Worm (Caenorhabditis elegans) whole organism, L4 larva: ENCODE results near the gene kvs-1.

Experiments used
- R02D3.7 ChIP-seq: fragments of 150-350 bp; sonication (generic microtip); optimal IDR thresholded peaks from 3 replicates; lab custom pipeline; 2014; ENCODE audit warnings: missing biosample characterization, missing genetic modification characterization
- ZK546.5 ChIP-seq, 2 experiments: sonication (generic microtip); optimal IDR thresholded peaks; 2 replicates each; lab custom pipeline; 2017; ENCODE audit warnings: missing biosample characterization in 2 of 2, missing genetic modification characterization in 2 of 2
- ceh-28 ChIP-seq: fragments of 150-350 bp; optimal IDR thresholded peaks from 2 replicates; lab custom pipeline; 2014; ENCODE audit warnings: missing biosample characterization, missing genetic modification reagents, missing genetic modification characterization
- ceh-82 ChIP-seq: sonication (generic microtip); optimal IDR thresholded peaks from 2 replicates; lab custom pipeline; 2017; ENCODE audit warnings: missing biosample characterization, missing genetic modification characterization
- daf-16 ChIP-seq, 3 experiments: sonication (generic microtip); optimal IDR thresholded peaks; 2 replicates each; lab custom pipeline; 2016 to 2017; ENCODE audit warnings: missing genetic modification characterization in 3 of 3, missing genetic modification reagents in 3 of 3, mild to moderate bottlenecking in 2 of 3, missing compliant biosample characterization in 2 of 3, missing biosample characterization in 1 of 3, moderate library complexity in 1 of 3
- mdl-1 ChIP-seq, 2 experiments: fragments of 150-350 bp in 1 of 2; sonication (generic microtip) in 1 of 2; optimal IDR thresholded peaks; 2 replicates each; lab custom pipeline; 2014 to 2017; ENCODE audit warnings: missing biosample characterization in 2 of 2, missing genetic modification characterization in 2 of 2
- nhr-25 ChIP-seq: sonication (generic microtip); optimal IDR thresholded peaks from 2 replicates; lab custom pipeline; 2017; ENCODE audit warnings: missing genetic modification characterization, mild to moderate bottlenecking, missing compliant biosample characterization, antibody characterized with exemption, moderate library complexity, borderline replicate concordance; ENCODE audit not compliant: insufficient read depth
- pqm-1 ChIP-seq: sonication (generic microtip); optimal IDR thresholded peaks from 2 replicates; lab custom pipeline; 2017; ENCODE audit warnings: missing biosample characterization, missing genetic modification characterization
- snpc-4 ChIP-seq: fragments of 150-350 bp; optimal IDR thresholded peaks from 2 replicates; lab custom pipeline; 2014; ENCODE audit warnings: missing biosample characterization, missing genetic modification characterization
- unc-62 ChIP-seq, 3 experiments: fragments of 150-350 bp in 1 of 3; sonication (generic microtip); optimal IDR thresholded peaks in 2 of 3; peaks in 1 of 3; 1 replicate in 1 of 3; 2 replicates in 2 of 3; lab custom pipeline; 2014 to 2017; ENCODE audit warnings: missing biosample characterization in 3 of 3, missing genetic modification characterization in 3 of 3, missing genetic modification reagents in 3 of 3, missing genotype in 1 of 3
- ztf-7 ChIP-seq: fragments of 150-350 bp; optimal IDR thresholded peaks from 2 replicates; lab custom pipeline; 2014; ENCODE audit warnings: missing biosample characterization, missing genetic modification characterization

DNA sequence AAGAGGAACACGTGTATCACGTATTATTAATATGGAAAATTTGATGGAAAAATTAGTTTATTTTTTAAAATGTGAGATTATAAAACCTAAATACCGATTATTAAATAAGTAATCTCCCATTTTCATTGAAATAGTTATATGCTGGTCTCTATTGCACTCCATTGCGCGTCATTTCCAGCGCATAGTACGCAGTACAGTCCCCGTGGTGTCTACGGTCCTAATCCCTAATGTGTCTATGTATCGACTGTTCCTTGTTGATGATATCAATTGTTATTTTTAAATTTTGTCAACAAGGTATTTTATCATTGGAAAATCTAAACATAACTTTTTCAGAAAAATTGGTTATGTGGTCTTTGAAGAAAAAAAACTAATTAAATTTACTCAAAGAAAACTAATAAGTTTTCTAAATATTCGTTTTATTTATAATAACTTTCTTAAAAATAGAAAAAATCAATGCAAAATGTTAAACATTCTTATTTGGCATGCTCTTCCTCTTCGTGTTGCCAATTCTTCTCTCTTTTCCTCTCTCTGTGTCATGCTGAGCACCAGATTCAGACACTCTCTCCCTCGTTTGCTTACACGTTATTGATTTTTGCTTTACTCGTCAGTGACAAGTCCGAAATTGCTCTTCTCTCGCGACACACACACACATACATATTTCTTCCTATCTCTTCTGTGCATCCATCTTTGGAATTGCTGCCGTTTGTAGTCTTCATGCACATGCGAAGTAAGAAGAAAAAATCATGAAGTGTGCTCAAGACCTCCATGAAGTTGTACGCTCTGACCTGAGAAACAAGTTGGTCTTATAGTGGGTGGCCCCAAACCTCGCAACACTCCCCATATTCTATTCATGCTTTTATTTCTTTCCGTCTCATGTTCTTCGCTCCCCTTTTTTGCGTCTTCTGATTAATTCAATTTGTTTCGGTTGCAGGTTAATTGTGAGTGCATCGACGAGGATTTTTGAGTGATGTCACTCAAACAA is 24.7 kb downstream of the kvs-1 start, which contains the start of gene unc-18:
- TF ChIP-seq snpc-4: no peak
- no peak for TF ChIP-seq daf-16 (GFP tag; optimal IDR thresholded peaks at IDR 0.05; lab: Kevin White, UChicago)
- TF ChIP-seq daf-16 (tag; optimal IDR thresholded peaks at IDR 0.05; lab: Kevin White, UChicago): peak; percentile 82
- TF ChIP-seq unc-62 (GFP tag; optimal IDR thresholded peaks at IDR 0.05 in 1 of 2; lab: Kevin White, UChicago): peak in 1 of 2 experiments; percentile 99
- TF ChIP-seq unc-62 (tag; optimal IDR thresholded peaks at IDR 0.05; lab: Kevin White, UChicago): no peak
- no peak for TF ChIP-seq ztf-7
- TF ChIP-seq R02D3.7 (tag; lab: Kevin White, UChicago): no peak
- no peak for TF ChIP-seq ZK546.5 (tag; optimal IDR thresholded peaks at IDR 0.05; lab: Kevin White, UChicago)
- TF ChIP-seq nhr-25 (tag; lab: Kevin White, UChicago): no peak
- TF ChIP-seq mdl-1 (tag; optimal IDR thresholded peaks at IDR 0.05; lab: Kevin White, UChicago): peak in 1 of 2 experiments; percentile 12
- TF ChIP-seq ceh-82 (tag; lab: Kevin White, UChicago): no peak
- no peak for TF ChIP-seq pqm-1
- peak; percentile 76 for TF ChIP-seq ceh-28 (tag; lab: Kevin White, UChicago)
